Worm (Caenorhabditis elegans): ENCODE data around the gene pole-2.

pole-2 gene

DNA sequence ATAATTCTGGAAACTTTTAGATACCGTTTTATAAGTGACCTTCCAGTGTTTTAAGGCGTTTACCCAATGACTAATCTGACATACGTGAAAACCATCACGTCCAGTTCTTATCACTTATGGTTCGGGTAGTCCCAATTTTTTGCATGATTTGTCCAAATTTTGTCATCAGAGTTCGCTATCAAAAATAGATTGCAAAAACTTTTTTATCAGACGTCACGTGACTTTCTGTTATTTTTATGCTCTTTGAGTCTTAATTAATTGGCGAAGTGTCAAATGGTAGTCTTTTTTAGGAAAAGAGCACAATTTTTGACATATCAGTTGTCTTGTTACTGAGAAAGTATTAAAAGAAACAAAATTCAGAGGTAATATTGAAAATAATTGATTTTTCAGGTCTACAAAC lies 43.2 kb upstream of the pole-2 start:
- no peak for TF ChIP-seq mes-4 (tag; optimal IDR thresholded peaks at IDR 0.05)
- no peak for TF ChIP-seq nhr-27 (tag; optimal IDR thresholded peaks at IDR 0.05)
- peak; percentile 77 for TF ChIP-seq nhr-80 (tag; optimal IDR thresholded peaks at IDR 0.05)
- TF ChIP-seq unc-62 (GFP tag; optimal IDR thresholded peaks at IDR 0.05) = peak; percentile 4
- no peak for TF ChIP-seq madf-3 (GFP tag; IDR thresholded peaks at IDR 0.05)
- TF ChIP-seq cebp-1 (GFP tag; IDR thresholded peaks at IDR 0.05) = no peak
- TF ChIP-seq cebp-1 (tag; optimal IDR thresholded peaks at IDR 0.05) = peak; percentile 36
- no peak for TF ChIP-seq ceh-58 (GFP tag; IDR thresholded peaks at IDR 0.05)
- no peak for TF ChIP-seq F23B12.7 (tag; optimal IDR thresholded peaks at IDR 0.05; ENCODE audit: insufficient read depth)
- TF ChIP-seq Y95B8A.8 (GFP tag; IDR thresholded peaks at IDR 0.05) = no peak
- no peak for TF ChIP-seq Y53G8AR.9 (GFP tag; conservative IDR thresholded peaks at IDR 0.05)
- no peak for TF ChIP-seq ccch-3 (GFP tag; optimal IDR thresholded peaks at IDR 0.05)
- TF ChIP-seq hsf-1 (GFP tag; IDR thresholded peaks at IDR 0.05) = no peak
- TF ChIP-seq lin-35 (GFP tag; optimal IDR thresholded peaks at IDR 0.05) = no peak
- no peak for TF ChIP-seq C17E4.6 (GFP tag; IDR thresholded peaks at IDR 0.05)
- TF ChIP-seq C06A6.2 (GFP tag; conservative IDR thresholded peaks at IDR 0.05) = no peak
- TF ChIP-seq let-607 (tag; optimal IDR thresholded peaks at IDR 0.05) = no peak
- no peak for TF ChIP-seq mxl-1 (tag; optimal IDR thresholded peaks at IDR 0.05)
- TF ChIP-seq F57A8.1 (GFP tag; optimal IDR thresholded peaks at IDR 0.05) = no peak

DNA sequence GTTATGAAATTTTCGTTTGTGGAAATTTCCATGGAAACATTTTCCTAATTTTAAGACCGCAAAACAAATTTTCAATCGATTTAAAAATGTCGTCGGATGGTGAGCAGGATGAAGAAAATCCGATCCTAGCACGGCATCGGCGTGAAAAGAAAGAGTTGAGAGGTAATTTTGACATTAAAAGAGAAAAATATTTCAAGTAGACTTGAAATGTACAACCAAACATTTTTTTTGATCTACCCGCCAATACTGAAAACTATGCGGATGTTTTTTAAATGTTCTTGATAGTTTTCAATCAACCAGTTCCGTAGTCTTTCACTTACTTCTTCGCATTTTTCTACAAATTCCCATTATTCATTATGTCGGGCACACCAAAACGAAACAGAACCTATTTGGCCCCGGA lies 41.7 kb upstream of the pole-2 start, which contains the start of gene otub-3:
Gene otub-3 (plus strand): TSS at position 56 of the 400 bp plus-strand sequence.
- TF ChIP-seq efl-1 (GFP tag; optimal IDR thresholded peaks at IDR 0.05) = peak; percentile 78
- peak; percentile 85 for TF ChIP-seq madf-6 (GFP tag; IDR thresholded peaks at IDR 0.05)
- TF ChIP-seq madf-8 (GFP tag; conservative IDR thresholded peaks at IDR 0.05) = peak; percentile 74
- TF ChIP-seq xnd-1 (tag; optimal IDR thresholded peaks at IDR 0.05) = peak; percentile 66
- TF ChIP-seq ztf-18 (tag; optimal IDR thresholded peaks at IDR 0.05) = no peak
- TF ChIP-seq B0336.3 (GFP tag; IDR thresholded peaks at IDR 0.05) = peak; percentile 44; the same call in 1 of the 2 replicates
- TF ChIP-seq lin-54 (GFP tag; optimal IDR thresholded peaks at IDR 0.05) = peak; percentile 13
- TF ChIP-seq ama-1 (optimal IDR thresholded peaks at IDR 0.05) = no peak
- peak in 1 of 2 experiments; percentile 18 for TF ChIP-seq ama-1 (GFP tag; optimal IDR thresholded peaks at IDR 0.05)
- TF ChIP-seq mcd-1 (GFP tag; IDR thresholded peaks at IDR 0.05) = no peak
- TF ChIP-seq lin-40 (tag; optimal IDR thresholded peaks at IDR 0.05) = no peak
- no peak for TF ChIP-seq nhr-27 (tag; optimal IDR thresholded peaks at IDR 0.05)
- TF ChIP-seq D2030.7 (GFP tag; IDR thresholded peaks at IDR 0.05) = no peak
- TF ChIP-seq ztf-22 (GFP tag; optimal IDR thresholded peaks at IDR 0.05) = no peak
- TF ChIP-seq attf-6 (GFP tag; IDR thresholded peaks at IDR 0.05) = 0 out of 2 replicates have a peak, but pooled peaks have one; percentile 57
- no peak for TF ChIP-seq bed-2 (GFP tag; IDR thresholded peaks at IDR 0.05)
- TF ChIP-seq athp-1 (tag; optimal IDR thresholded peaks at IDR 0.05) = peak; percentile 4
- peak; percentile 24 for TF ChIP-seq hrde-1 (tag; optimal IDR thresholded peaks at IDR 0.05; ENCODE audit: borderline replicate concordance)
- TF ChIP-seq repo-1 (tag; optimal IDR thresholded peaks at IDR 0.05) = peak; percentile 20

DNA sequence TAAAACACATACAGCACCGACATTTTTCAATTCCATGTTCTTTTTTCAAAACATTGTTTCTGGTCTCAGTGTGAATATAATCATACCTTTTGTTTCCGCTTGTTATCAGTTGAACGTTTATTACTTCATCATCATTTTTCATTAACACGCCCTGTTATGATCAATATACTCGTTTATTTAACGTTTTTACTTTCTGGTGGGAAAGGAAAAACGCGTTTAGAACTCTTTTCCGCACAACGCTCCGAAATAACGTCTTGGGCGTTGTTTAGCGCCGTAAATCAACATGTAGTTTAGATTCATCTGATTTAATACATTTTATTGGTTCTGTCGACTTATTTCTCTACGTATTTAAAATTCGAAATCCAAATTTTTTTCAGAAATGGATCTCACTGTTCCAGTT lies 38.9 kb upstream of the pole-2 start, which contains the start of gene pgm-3:
Gene pgm-3 (plus strand): TSS at position 378 of the 400 bp plus-strand sequence.
- TF ChIP-seq ets-4 (GFP tag; optimal IDR thresholded peaks at IDR 0.05) = no peak
- TF ChIP-seq attf-3 (GFP tag; conservative IDR thresholded peaks at IDR 0.05) = peak; percentile 75

All from whole organism, young adult.